Fruit fly (Drosophila melanogaster) whole organism, embryonic: Measurements from ENCODE around the gene CG9518.
A peak's percentile ranks its signal among the peaks of the same experiment; 100 is the strongest.

Experiments
- Atf3 ChIP-seq: fragments of 200-800 bp; sonication (Bioruptor generic); optimal IDR thresholded peaks from 3 replicates; lab custom pipeline; 2016; ENCODE audit warnings: missing biosample characterization, missing genetic modification characterization
- B-H1 ChIP-seq: fragments of 200-800 bp; sonication (Bioruptor generic); IDR thresholded peaks from 3 replicates; pipeline ENCODE4 v1.3.6; 2022; ENCODE audit warnings: missing biosample characterization, missing genetic modification characterization
- BEAF-32 ChIP-seq: fragments of 200-800 bp; sonication (Bioruptor generic); optimal IDR thresholded peaks from 3 replicates; lab custom pipeline; 2017; ENCODE audit warnings: missing biosample characterization, missing genetic modification characterization, mild to moderate bottlenecking, moderate library complexity, missing genetic modification reagents
- CG10543 ChIP-seq: fragments of 200-800 bp; sonication (Bioruptor generic); optimal IDR thresholded peaks from 3 replicates; lab custom pipeline; 2017; ENCODE audit warnings: missing biosample characterization, mild to moderate bottlenecking, missing genetic modification characterization, moderate library complexity
- CG11398 ChIP-seq: fragments of 200-800 bp; sonication (Bioruptor generic); optimal IDR thresholded peaks from 2 replicates; lab custom pipeline; 2016; ENCODE audit warnings: missing biosample characterization, missing genetic modification characterization
- CG12071 ChIP-seq: fragments of 200-800 bp; sonication (Bioruptor generic); optimal IDR thresholded peaks from 3 replicates; lab custom pipeline; 2018; ENCODE audit warnings: missing biosample characterization, mild to moderate bottlenecking, missing genetic modification characterization
- CG13123 ChIP-seq: fragments of 200-800 bp; sonication (Bioruptor generic); optimal IDR thresholded peaks from 2 replicates; lab custom pipeline; 2016; ENCODE audit warnings: missing biosample characterization, missing genetic modification characterization
- CG1529 ChIP-seq: fragments of 200-800 bp; sonication (Bioruptor generic); optimal IDR thresholded peaks from 3 replicates; lab custom pipeline; 2018; ENCODE audit warnings: missing biosample characterization, missing genetic modification characterization
- CG17361 ChIP-seq: fragments of 200-800 bp; sonication (Bioruptor generic); IDR thresholded peaks from 3 replicates; pipeline ENCODE4 v1.3.6; 2022; ENCODE audit warnings: missing biosample characterization, missing genetic modification characterization
- CG18011 ChIP-seq: fragments of 200-800 bp; sonication (Bioruptor generic); optimal IDR thresholded peaks from 2 replicates; lab custom pipeline; 2017; ENCODE audit warnings: missing biosample characterization, missing genetic modification characterization, mild to moderate bottlenecking, moderate library complexity, missing genotype
- CG31441 ChIP-seq: fragments of 200-800 bp; sonication (Bioruptor generic); IDR thresholded peaks from 2 replicates; pipeline ENCODE4 v1.3.6; 2022; ENCODE audit warnings: missing biosample characterization, missing genetic modification characterization
- CG3281 ChIP-seq: fragments of 200-800 bp; sonication (Bioruptor generic); optimal IDR thresholded peaks from 3 replicates; lab custom pipeline; 2017; ENCODE audit warnings: missing biosample characterization, mild to moderate bottlenecking, missing genetic modification characterization
- CG4424 ChIP-seq: fragments of 200-800 bp; sonication (Bioruptor generic); optimal IDR thresholded peaks from 3 replicates; lab custom pipeline; 2016; ENCODE audit warnings: missing biosample characterization, missing genetic modification characterization
- CG5953 ChIP-seq: fragments of 200-800 bp; sonication (Bioruptor generic); IDR thresholded peaks from 2 replicates; pipeline ENCODE4 v1.3.6; 2022; ENCODE audit warnings: missing biosample characterization, missing genetic modification characterization
- CG6175 ChIP-seq: fragments of 200-800 bp; sonication (Bioruptor generic); IDR thresholded peaks from 3 replicates; pipeline ENCODE4 v1.3.6; 2022; ENCODE audit warnings: missing biosample characterization, missing genetic modification characterization
- CG6254 ChIP-seq: fragments of 200-800 bp; sonication (Bioruptor generic); optimal IDR thresholded peaks from 3 replicates; lab custom pipeline; 2017; ENCODE audit warnings: mild to moderate bottlenecking, missing biosample characterization, missing genetic modification reagents, missing genetic modification characterization
- CG8924 ChIP-seq: fragments of 200-800 bp; optimal IDR thresholded peaks from 3 replicates; lab custom pipeline; 2019; ENCODE audit warnings: missing biosample characterization, mild to moderate bottlenecking, missing genetic modification characterization, moderate library complexity
- CG9215 ChIP-seq: fragments of 200-800 bp; sonication (Bioruptor generic); IDR thresholded peaks from 2 replicates; pipeline ENCODE4 v1.3.6; 2022; ENCODE audit warnings: missing biosample characterization, missing genetic modification characterization
- Chrac-16 ChIP-seq: fragments of 200-800 bp; sonication (Bioruptor generic); optimal IDR thresholded peaks from 3 replicates; lab custom pipeline; 2016; ENCODE audit warnings: missing biosample characterization, missing genetic modification characterization
- D19A ChIP-seq: fragments of 200-800 bp; optimal IDR thresholded peaks from 3 replicates; lab custom pipeline; 2019; ENCODE audit warnings: missing biosample characterization, mild to moderate bottlenecking, missing genetic modification characterization, moderate library complexity
- H15 ChIP-seq: fragments of 200-800 bp; sonication (Bioruptor generic); IDR thresholded peaks from 3 replicates; pipeline ENCODE4 v1.3.6; 2022; ENCODE audit warnings: missing biosample characterization, missing genetic modification characterization
- HLH54F ChIP-seq: fragments of 200-800 bp; sonication (Bioruptor generic); optimal IDR thresholded peaks from 3 replicates; lab custom pipeline; 2016; ENCODE audit warnings: missing biosample characterization, missing genetic modification characterization
- Jarid2 ChIP-seq: fragments of 200-800 bp; sonication (Bioruptor generic); optimal IDR thresholded peaks from 3 replicates; lab custom pipeline; 2017; ENCODE audit warnings: mild to moderate bottlenecking, missing biosample characterization, missing genetic modification reagents, missing genetic modification characterization
- Kr ChIP-seq: fragments of 200-800 bp; sonication (Bioruptor generic); optimal IDR thresholded peaks from 2 replicates; lab custom pipeline; 2017; ENCODE audit warnings: missing biosample characterization, mild to moderate bottlenecking, missing genetic modification characterization
- Lim3 ChIP-seq: fragments of 200-800 bp; sonication (Bioruptor generic); IDR thresholded peaks from 2 replicates; pipeline ENCODE4 v1.3.6; 2022; ENCODE audit warnings: missing biosample characterization, missing genetic modification characterization
- Lpt ChIP-seq: fragments of >200 bp; optimal IDR thresholded peaks from 2 replicates; lab custom pipeline; 2018; ENCODE audit warnings: missing biosample characterization, missing genetic modification characterization
- MTF-1 ChIP-seq: fragments of 200-800 bp; sonication (Bioruptor generic); optimal IDR thresholded peaks from 2 replicates; lab custom pipeline; 2018; ENCODE audit warnings: missing biosample characterization, mild to moderate bottlenecking, missing genetic modification characterization, borderline replicate concordance
- Taf1 ChIP-seq: fragments of 200-800 bp; sonication (Bioruptor generic); IDR thresholded peaks from 2 replicates; pipeline ENCODE4 v1.3.6; 2022; ENCODE audit warnings: missing biosample characterization, missing genetic modification characterization
- abd-A ChIP-seq: fragments of 200-800 bp; sonication (Bioruptor generic); optimal IDR thresholded peaks from 3 replicates; lab custom pipeline; 2019; ENCODE audit warnings: missing biosample characterization, mild to moderate bottlenecking, missing genetic modification characterization, moderate library complexity
- ato ChIP-seq: fragments of 200-800 bp; sonication (Bioruptor generic); IDR thresholded peaks from 2 replicates; pipeline ENCODE4 v1.3.6; 2022; ENCODE audit warnings: missing biosample characterization, missing genetic modification characterization; ENCODE audit not compliant: partially characterized antibody
- chn ChIP-seq: fragments of 200-800 bp; sonication (Bioruptor generic); optimal IDR thresholded peaks from 2 replicates; lab custom pipeline; 2016; ENCODE audit warnings: missing biosample characterization, missing genetic modification characterization
- cwo ChIP-seq: fragments of 200-800 bp; sonication (Bioruptor generic); optimal IDR thresholded peaks from 3 replicates; lab custom pipeline; 2017; ENCODE audit warnings: missing biosample characterization, missing genetic modification characterization, mild to moderate bottlenecking, moderate library complexity, missing genetic modification reagents
- dan ChIP-seq: fragments of 200-800 bp; sonication (Bioruptor generic); IDR thresholded peaks from 2 replicates; pipeline ENCODE4 v1.3.6; 2022; ENCODE audit warnings: missing biosample characterization, missing genetic modification characterization
- eve ChIP-seq, 2 experiments: fragments of >200 bp; optimal IDR thresholded peaks; 2 replicates each; lab custom pipeline; 2017; ENCODE audit warnings: missing biosample characterization in 2 of 2, missing genetic modification characterization in 2 of 2
- fu2 ChIP-seq: fragments of 200-800 bp; sonication (Bioruptor generic); optimal IDR thresholded peaks from 2 replicates; lab custom pipeline; 2016; ENCODE audit warnings: missing biosample characterization, missing genetic modification characterization
- grau ChIP-seq: fragments of 200-800 bp; optimal IDR thresholded peaks from 3 replicates; lab custom pipeline; 2019; ENCODE audit warnings: missing biosample characterization, mild to moderate bottlenecking, missing genetic modification characterization, moderate library complexity
- gro ChIP-seq: fragments of 200-800 bp; sonication (Bioruptor generic); optimal IDR thresholded peaks from 2 replicates; lab custom pipeline; 2016; ENCODE audit warnings: missing biosample characterization, missing genetic modification characterization
- hkb ChIP-seq, 2 experiments: fragments of 200-800 bp in 1 of 2; fragments of >200 bp in 1 of 2; sonication (Bioruptor generic) in 1 of 2; IDR thresholded peaks in 1 of 2; optimal IDR thresholded peaks in 1 of 2; 2 replicates each; pipeline versions ENCODE4 v1.3.6 to Lab custom; 2017 to 2022; ENCODE audit warnings: missing biosample characterization in 1 of 2, missing genetic modification characterization in 1 of 2
- hth ChIP-seq: fragments of >200 bp; optimal IDR thresholded peaks from 2 replicates; lab custom pipeline; 2017; ENCODE audit warnings: inconsistent platforms
- jing ChIP-seq: fragments of 200-800 bp; sonication (Bioruptor generic); optimal IDR thresholded peaks from 2 replicates; lab custom pipeline; 2018; ENCODE audit warnings: missing biosample characterization, mild to moderate bottlenecking, missing genetic modification characterization
- kay ChIP-seq: fragments of 200-800 bp; sonication (Bioruptor generic); optimal IDR thresholded peaks from 2 replicates; lab custom pipeline; 2016; ENCODE audit warnings: missing biosample characterization, missing genetic modification characterization
- org-1 ChIP-seq: fragments of 200-800 bp; sonication (Bioruptor generic); optimal IDR thresholded peaks from 2 replicates; lab custom pipeline; 2017; ENCODE audit warnings: missing biosample characterization, missing genetic modification characterization
- peb ChIP-seq: fragments of 200-800 bp; sonication (Bioruptor generic); IDR thresholded peaks from 2 replicates; pipeline ENCODE4 v1.3.6; 2022; ENCODE audit warnings: missing biosample characterization, missing genetic modification characterization
- rib ChIP-seq: fragments of 200-800 bp; sonication (Bioruptor generic); IDR thresholded peaks from 2 replicates; pipeline ENCODE4 v1.3.6; 2022; ENCODE audit warnings: missing biosample characterization, missing genetic modification characterization
- slp2 ChIP-seq: fragments of 200-800 bp; sonication (Bioruptor generic); optimal IDR thresholded peaks from 2 replicates; lab custom pipeline; 2016; ENCODE audit warnings: missing biosample characterization, missing genetic modification characterization
- sna ChIP-seq: fragments of 200-800 bp; sonication (Bioruptor generic); IDR thresholded peaks from 2 replicates; pipeline ENCODE4 v1.3.6; 2022; ENCODE audit warnings: missing biosample characterization, missing genetic modification characterization; ENCODE audit not compliant: partially characterized antibody
- stc ChIP-seq: fragments of 200-800 bp; sonication (Bioruptor generic); IDR thresholded peaks from 2 replicates; pipeline ENCODE4 v1.3.6; 2022; ENCODE audit warnings: missing biosample characterization, missing genetic modification characterization
- tap ChIP-seq: fragments of 200-800 bp; optimal IDR thresholded peaks from 3 replicates; lab custom pipeline; 2019; ENCODE audit warnings: missing biosample characterization, mild to moderate bottlenecking, missing genetic modification characterization, moderate library complexity
- tgo ChIP-seq: fragments of 200-800 bp; sonication (Bioruptor generic); IDR thresholded peaks from 3 replicates; pipeline ENCODE4 v1.3.6; 2022; ENCODE audit warnings: missing biosample characterization, missing genetic modification characterization
- z ChIP-seq: fragments of 200-800 bp; sonication (Bioruptor generic); IDR thresholded peaks from 3 replicates; pipeline ENCODE4 v1.3.6; 2022; ENCODE audit warnings: missing biosample characterization, missing genetic modification characterization
- zen2 ChIP-seq: fragments of 200-800 bp; sonication (Bioruptor generic); IDR thresholded peaks from 3 replicates; pipeline ENCODE4 v1.3.6; 2022; ENCODE audit warnings: missing biosample characterization, missing genetic modification characterization; ENCODE audit not compliant: partially characterized antibody

CG9518 gene

dm6 chrX:14839047-14839446 lies 31.9 kb downstream of the CG9518 start, which contains the start of the genes CG32590 and Flo2 (continued):
- peak; percentile 18; the same call in 1 of the 2 replicates for TF ChIP-seq Lim3 (GFP tag; lab: Robert Waterston, UW)
- peak; percentile 55; the same call in 2 of the 3 replicates for TF ChIP-seq CG17361 (GFP tag; lab: Robert Waterston, UW)
- TF ChIP-seq kay (GFP tag; lab: Kevin White, UChicago) = peak; percentile 36
- peak; percentile 53 for TF ChIP-seq tap (tag; lab: Kevin White, UChicago)
- peak; percentile 40 for TF ChIP-seq CG11398 (GFP tag; lab: Kevin White, UChicago)
- peak; percentile 55 for TF ChIP-seq Taf1
- TF ChIP-seq peb (GFP tag; lab: Robert Waterston, UW) = peak; percentile 30; the same call in 1 of the 2 replicates
- TF ChIP-seq org-1 (GFP tag; lab: Kevin White, UChicago) = no peak
- TF ChIP-seq BEAF-32 (GFP tag; lab: Kevin White, UChicago) = peak; percentile 95
- TF ChIP-seq fu2 = peak; percentile 57
- peak; percentile 83 for TF ChIP-seq tgo (GFP tag; lab: Robert Waterston, UW)
- TF ChIP-seq zen2 (GFP tag; lab: Robert Waterston, UW) = peak; percentile 93
- TF ChIP-seq CG10543 (GFP tag; lab: Kevin White, UChicago) = peak; percentile 13
- TF ChIP-seq abd-A (tag; lab: Kevin White, UChicago) = no peak
- TF ChIP-seq jing (GFP tag; lab: Kevin White, UChicago) = no peak
- peak; percentile 69 for TF ChIP-seq gro
- TF ChIP-seq z = no peak
- peak; percentile 99 for TF ChIP-seq sna (GFP tag; lab: Robert Waterston, UW)
- no peak for TF ChIP-seq Jarid2 (GFP tag; lab: Kevin White, UChicago)
- TF ChIP-seq stc (GFP tag; lab: Robert Waterston, UW) = peak; percentile 62; the same call in 1 of the 2 replicates
- peak; percentile 68 for TF ChIP-seq grau (tag; lab: Kevin White, UChicago)
- peak; percentile 6 for TF ChIP-seq CG12071 (GFP tag; lab: Kevin White, UChicago)
- peak; percentile 61 for TF ChIP-seq CG8924 (tag; lab: Kevin White, UChicago)
- TF ChIP-seq D19A (tag; lab: Kevin White, UChicago) = peak; percentile 40
- no peak for TF ChIP-seq Lpt
- peak; percentile 50; the same call in 1 of the 2 replicates for TF ChIP-seq CG31441 (GFP tag; lab: Robert Waterston, UW)
- TF ChIP-seq CG13123 (GFP tag; lab: Kevin White, UChicago) = peak; percentile 31
- TF ChIP-seq CG4424 = peak; percentile 74
- TF ChIP-seq CG5953 = peak; percentile 41; the same call in 1 of the 2 replicates
- TF ChIP-seq H15 (GFP tag; lab: Robert Waterston, UW) = peak; percentile 73; the same call in 2 of the 3 replicates
- TF ChIP-seq chn (GFP tag; lab: Kevin White, UChicago) = peak; percentile 69
- peak; percentile 4 for TF ChIP-seq CG6254 (GFP tag; lab: Kevin White, UChicago)
- TF ChIP-seq Atf3 (GFP tag; lab: Kevin White, UChicago) = peak; percentile 36
- peak; percentile 52 for TF ChIP-seq slp2 (GFP tag; lab: Kevin White, UChicago)
- TF ChIP-seq cwo (GFP tag; lab: Kevin White, UChicago) = peak; percentile 23
- TF ChIP-seq CG6175 = peak; percentile 68; the same call in 2 of the 3 replicates
- peak; percentile 81 for TF ChIP-seq Chrac-16 (GFP tag; lab: Kevin White, UChicago)
- TF ChIP-seq CG18011 (GFP tag; lab: Kevin White, UChicago) = peak; percentile 64
- TF ChIP-seq eve (GFP tag; optimal IDR thresholded peaks at IDR 0.05; lab: Kevin White, UChicago) = no peak
- TF ChIP-seq ato = peak; percentile 90
- peak; percentile 76 for TF ChIP-seq rib (GFP tag; lab: Robert Waterston, UW)
- peak; percentile 83 for TF ChIP-seq HLH54F (GFP tag; lab: Kevin White, UChicago)
- peak; percentile 82 for TF ChIP-seq CG9215
- 0 out of 2 replicates have a peak, but pooled peaks have one; percentile 24 for TF ChIP-seq dan (GFP tag; lab: Robert Waterston, UW)
- no peak for TF ChIP-seq CG1529
- TF ChIP-seq MTF-1 (GFP tag; lab: Kevin White, UChicago) = no peak
- TF ChIP-seq hkb (optimal IDR thresholded peaks at IDR 0.05; lab: Kevin White, UChicago) = no peak
- TF ChIP-seq hkb (GFP tag; IDR thresholded peaks at IDR 0.05; lab: Robert Waterston, UW) = peak; percentile 73
- peak; percentile 59; the same call in 2 of the 3 replicates for TF ChIP-seq B-H1 (GFP tag; lab: Robert Waterston, UW)
- TF ChIP-seq hth (lab: Kevin White, UChicago) = no peak
- TF ChIP-seq CG3281 = peak; percentile 17
- TF ChIP-seq Kr (GFP tag; lab: Kevin White, UChicago) = no peak
